Fruit fly (Drosophila melanogaster): Measurements from ENCODE around the gene COX7B.

DNA sequence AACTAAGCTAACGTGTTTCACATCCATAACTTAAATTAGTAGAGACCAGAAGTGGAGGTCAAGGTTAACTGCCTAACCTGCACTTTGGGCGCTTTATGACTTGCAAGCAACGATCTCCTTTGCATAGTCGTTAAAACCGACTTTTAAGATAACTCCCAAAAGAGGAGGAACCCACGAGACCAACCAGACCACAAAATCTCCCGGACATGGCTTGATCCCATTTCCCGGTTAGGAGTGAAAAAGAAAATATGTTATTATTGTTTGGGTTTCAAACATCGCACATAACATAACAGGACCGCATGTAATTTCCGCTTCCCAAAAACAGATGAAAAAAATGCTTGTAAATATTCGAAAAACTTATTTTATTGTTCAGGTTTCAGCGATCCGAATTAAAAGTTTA is 42.0 kb upstream of the COX7B start:
- TF ChIP-seq Dll (optimal IDR thresholded peaks at IDR 0.05) = no peak
- no peak for TF ChIP-seq psq (optimal IDR thresholded peaks at IDR 0.05)
- no peak for TF ChIP-seq CG8478 (optimal IDR thresholded peaks at IDR 0.05)
- no peak for TF ChIP-seq usp (GFP tag; optimal IDR thresholded peaks at IDR 0.05)
- TF ChIP-seq EcR (GFP tag; optimal IDR thresholded peaks at IDR 0.05) = no peak
- TF ChIP-seq pan (optimal IDR thresholded peaks at IDR 0.05) = no peak

All from whole organism.